Worm (Caenorhabditis elegans) whole organism, L2 larva: ENCODE measurements around the gene ceh-57.

Source experiments
- C34F6.9 ChIP-seq: fragments of 150-350 bp; optimal IDR thresholded peaks from 2 replicates; lab custom pipeline; 2014; ENCODE audit warnings: missing biosample characterization, missing genetic modification characterization
- F13H6.1 ChIP-seq: sonication (generic microtip); optimal IDR thresholded peaks from 2 replicates; lab custom pipeline; 2016; ENCODE audit warnings: missing genetic modification characterization, missing compliant biosample characterization
- ZK546.5 ChIP-seq: sonication (generic microtip); optimal IDR thresholded peaks from 2 replicates; lab custom pipeline; 2017; ENCODE audit warnings: missing biosample characterization, missing genetic modification characterization
- ama-1 ChIP-seq: fragments of 150-350 bp; optimal IDR thresholded peaks from 2 replicates; lab custom pipeline; 2018; ENCODE audit warnings: inconsistent platforms
- blmp-1 ChIP-seq: sonication (generic microtip); optimal IDR thresholded peaks from 2 replicates; lab custom pipeline; 2017; ENCODE audit warnings: missing genetic modification characterization, mild to moderate bottlenecking, missing compliant biosample characterization, antibody characterized with exemption, moderate library complexity; ENCODE audit not compliant: insufficient read depth
- crh-2 ChIP-seq: sonication (generic microtip); optimal IDR thresholded peaks from 2 replicates; lab custom pipeline; 2017; ENCODE audit warnings: missing biosample characterization, missing genetic modification characterization
- egl-27 ChIP-seq: sonication (generic microtip); optimal IDR thresholded peaks from 3 replicates; lab custom pipeline; 2017; ENCODE audit warnings: missing biosample characterization, missing genetic modification reagents, missing genetic modification characterization
- elt-1 ChIP-seq: fragments of 150-350 bp; optimal IDR thresholded peaks from 2 replicates; lab custom pipeline; 2014; ENCODE audit warnings: missing biosample characterization, missing genetic modification characterization
- elt-3 ChIP-seq: sonication (generic microtip); optimal IDR thresholded peaks from 2 replicates; lab custom pipeline; 2017; ENCODE audit warnings: missing biosample characterization, missing genetic modification characterization
- fos-1 ChIP-seq: fragments of 150-350 bp; optimal IDR thresholded peaks from 2 replicates; lab custom pipeline; 2014; ENCODE audit warnings: missing biosample characterization, missing genetic modification characterization
- gmeb-1 ChIP-seq: fragments of 150-350 bp; optimal IDR thresholded peaks from 2 replicates; lab custom pipeline; 2014; ENCODE audit warnings: missing biosample characterization, missing genetic modification characterization
- lin-13 ChIP-seq: fragments of 150-350 bp; optimal IDR thresholded peaks from 2 replicates; lab custom pipeline; 2014; ENCODE audit warnings: missing biosample characterization, missing genetic modification reagents, missing genetic modification characterization
- lin-39 ChIP-seq: fragments of 150-350 bp; optimal IDR thresholded peaks from 2 replicates; lab custom pipeline; 2014; ENCODE audit warnings: missing biosample characterization, missing genetic modification reagents, missing genetic modification characterization
- lsy-2 ChIP-seq, 2 experiments: fragments of 150-350 bp in 1 of 2; sonication (generic microtip) in 1 of 2; optimal IDR thresholded peaks; 2 replicates each; lab custom pipeline; 2014 to 2017; ENCODE audit warnings: missing biosample characterization in 2 of 2, missing genetic modification characterization in 2 of 2
- mab-5 ChIP-seq: fragments of 150-350 bp; optimal IDR thresholded peaks from 2 replicates; lab custom pipeline; 2014; ENCODE audit warnings: missing biosample characterization, missing genetic modification characterization
- mbf-1 ChIP-seq: sonication (generic microtip); optimal IDR thresholded peaks from 2 replicates; lab custom pipeline; 2017; ENCODE audit warnings: missing biosample characterization, missing genetic modification characterization
- mdl-1 ChIP-seq, 2 experiments: fragments of 150-350 bp in 1 of 2; sonication (generic microtip) in 1 of 2; optimal IDR thresholded peaks; 2 replicates each; lab custom pipeline; 2017; ENCODE audit warnings: missing biosample characterization in 2 of 2, missing genetic modification characterization in 2 of 2
- nhr-10 ChIP-seq: sonication (generic microtip); optimal IDR thresholded peaks from 2 replicates; lab custom pipeline; 2017; ENCODE audit warnings: missing biosample characterization, missing genetic modification characterization
- nhr-11 ChIP-seq: fragments of 150-350 bp; optimal IDR thresholded peaks from 2 replicates; lab custom pipeline; 2014; ENCODE audit warnings: missing biosample characterization, missing genetic modification characterization
- nhr-129 ChIP-seq: fragments of 150-350 bp; optimal IDR thresholded peaks from 2 replicates; lab custom pipeline; 2014; ENCODE audit warnings: missing biosample characterization, missing genetic modification characterization
- nhr-237 ChIP-seq: fragments of 150-350 bp; optimal IDR thresholded peaks from 2 replicates; lab custom pipeline; 2014; ENCODE audit warnings: missing biosample characterization, missing genetic modification characterization
- nhr-25 ChIP-seq: fragments of 150-350 bp; sonication (generic microtip); optimal IDR thresholded peaks from 3 replicates; lab custom pipeline; 2014; ENCODE audit warnings: missing biosample characterization, missing genetic modification characterization
- nhr-6 ChIP-seq: fragments of 150-350 bp; optimal IDR thresholded peaks from 2 replicates; lab custom pipeline; 2014; ENCODE audit warnings: missing biosample characterization, missing genetic modification characterization
- nhr-77 ChIP-seq: fragments of 150-350 bp; optimal IDR thresholded peaks from 2 replicates; lab custom pipeline; 2014; ENCODE audit warnings: missing biosample characterization, missing genetic modification characterization
- peb-1 ChIP-seq: fragments of 150-350 bp; optimal IDR thresholded peaks from 2 replicates; lab custom pipeline; 2014; ENCODE audit warnings: missing biosample characterization, missing genetic modification characterization
- sem-4 ChIP-seq: fragments of 150-350 bp; optimal IDR thresholded peaks from 2 replicates; lab custom pipeline; 2014; ENCODE audit warnings: missing biosample characterization, missing genetic modification reagents, missing genetic modification characterization
- skn-1 ChIP-seq: sonication (generic microtip); optimal IDR thresholded peaks from 2 replicates; lab custom pipeline; 2017; ENCODE audit warnings: missing biosample characterization, missing genetic modification characterization
- sma-9 ChIP-seq, 2 experiments: fragments of 150-350 bp in 1 of 2; sonication (generic microtip) in 1 of 2; optimal IDR thresholded peaks; 2 replicates each; lab custom pipeline; 2014 to 2016; ENCODE audit warnings: missing genetic modification characterization in 2 of 2, mild to moderate bottlenecking in 1 of 2, missing biosample characterization in 1 of 2, missing compliant biosample characterization in 1 of 2, missing genetic modification reagents in 1 of 2, moderate library complexity in 1 of 2
- unc-39 ChIP-seq: fragments of 150-350 bp; optimal IDR thresholded peaks from 2 replicates; lab custom pipeline; 2014; ENCODE audit warnings: missing biosample characterization, missing genetic modification characterization
- unc-55 ChIP-seq: fragments of 150-350 bp; sonication (generic microtip); optimal IDR thresholded peaks from 3 replicates; lab custom pipeline; 2014; ENCODE audit warnings: missing biosample characterization, missing genetic modification reagents, missing genetic modification characterization
- unc-62 ChIP-seq: fragments of 150-350 bp; optimal IDR thresholded peaks from 2 replicates; lab custom pipeline; 2014; ENCODE audit warnings: missing biosample characterization, missing genetic modification reagents, missing genetic modification characterization
- ztf-4 ChIP-seq: fragments of 150-350 bp; optimal IDR thresholded peaks from 2 replicates; lab custom pipeline; 2014; ENCODE audit warnings: missing biosample characterization, missing genetic modification characterization

Gene ceh-57

ce11 chrII:10367202-10367601, at the start of gene ceh-57:
Gene ceh-57, minus strand, starts transcription at chrII:10367296.
- TF ChIP-seq unc-55 = no peak
- no peak for TF ChIP-seq peb-1 (tag; lab: Kevin White, UChicago)
- no peak for TF ChIP-seq F13H6.1 (tag; lab: Kevin White, UChicago)
- no peak for TF ChIP-seq blmp-1 (tag; lab: Kevin White, UChicago)
- no peak for TF ChIP-seq mdl-1 (tag; optimal IDR thresholded peaks at IDR 0.05; lab: Kevin White, UChicago)
- no peak for TF ChIP-seq nhr-129 (tag; lab: Kevin White, UChicago)
- TF ChIP-seq ztf-4 (tag; lab: Kevin White, UChicago) = no peak
- no peak for TF ChIP-seq nhr-25 (tag; lab: Kevin White, UChicago)
- TF ChIP-seq nhr-77 (tag; lab: Kevin White, UChicago) = no peak
- no peak for TF ChIP-seq unc-39 (tag; lab: Kevin White, UChicago)
- TF ChIP-seq lin-39 (tag; lab: Kevin White, UChicago) = no peak
- TF ChIP-seq nhr-11 (tag; lab: Kevin White, UChicago) = no peak
- TF ChIP-seq elt-1 = no peak

- TF ChIP-seq skn-1 (tag; lab: Kevin White, UChicago) (no peak), lin-39 (tag; lab: Kevin White, UChicago) (no peak), C34F6.9 (tag; lab: Kevin White, UChicago) (peak; percentile 16), unc-55 (peak; percentile 27), lsy-2 (tag; optimal IDR thresholded peaks at IDR 0.05; lab: Kevin White, UChicago) (peak; percentile 28 to 93), lin-13 (GFP tag; lab: Kevin White, UChicago) (peak; percentile 16), gmeb-1 (tag; lab: Kevin White, UChicago) (peak; percentile 20), ama-1 (lab: Kevin White, UChicago) (no peak), nhr-6 (tag; lab: Kevin White, UChicago) (no peak), nhr-11 (tag; lab: Kevin White, UChicago) (no peak)
Observed at ce11 chrII:10416332-10416863, 49.3 kb upstream of the ceh-57 start, which contains the start of gene eif-2A. Gene eif-2A, plus strand, starts transcription at chrII:10416800.

ce11 chrII:10410989-10411388, 43.9 kb upstream of the ceh-57 start, which contains the start of gene E04D5.5:
Gene E04D5.5, plus strand, starts transcription at chrII:10411289.
- TF ChIP-seq elt-3 (no peak), crh-2 (tag; lab: Kevin White, UChicago) (no peak), sem-4 (tag; lab: Kevin White, UChicago) (no peak)

- no peak for TF ChIP-seq egl-27
- no peak for TF ChIP-seq elt-1
- peak; percentile 53 for TF ChIP-seq sma-9 (GFP tag; optimal IDR thresholded peaks at IDR 0.05; lab: Kevin White, UChicago)
- TF ChIP-seq sma-9 (tag; optimal IDR thresholded peaks at IDR 0.05; lab: Kevin White, UChicago) = no peak
- TF ChIP-seq nhr-10 = no peak
- TF ChIP-seq fos-1 (tag; lab: Kevin White, UChicago) = peak; percentile 81
- peak; percentile 19 for TF ChIP-seq gmeb-1 (tag; lab: Kevin White, UChicago)
Observed at ce11 chrII:10402991-10403390, 35.9 kb upstream of the ceh-57 start.

ce11 chrII:10396578-10396977, 29.5 kb upstream of the ceh-57 start, which contains the start of gene T09F3.5:
Gene T09F3.5, plus strand, starts transcription at chrII:10396878.
- no peak for TF ChIP-seq nhr-237
- no peak for TF ChIP-seq mab-5 (tag; lab: Kevin White, UChicago)
- TF ChIP-seq blmp-1 (tag; lab: Kevin White, UChicago) = no peak
- no peak for TF ChIP-seq F13H6.1 (tag; lab: Kevin White, UChicago)
- TF ChIP-seq ZK546.5 (tag; lab: Kevin White, UChicago) = no peak
- no peak for TF ChIP-seq mdl-1 (tag; optimal IDR thresholded peaks at IDR 0.05; lab: Kevin White, UChicago)
- no peak for TF ChIP-seq mbf-1 (tag; lab: Kevin White, UChicago)
- TF ChIP-seq unc-39 (tag; lab: Kevin White, UChicago) = no peak
- no peak for TF ChIP-seq unc-62
- TF ChIP-seq nhr-6 (tag; lab: Kevin White, UChicago) = no peak
- no peak for TF ChIP-seq ztf-4 (tag; lab: Kevin White, UChicago)
- TF ChIP-seq fos-1 (tag; lab: Kevin White, UChicago) = no peak
